Worm (Caenorhabditis elegans): ENCODE results near the gene nstp-8.

The nstp-8 gene

DNA sequence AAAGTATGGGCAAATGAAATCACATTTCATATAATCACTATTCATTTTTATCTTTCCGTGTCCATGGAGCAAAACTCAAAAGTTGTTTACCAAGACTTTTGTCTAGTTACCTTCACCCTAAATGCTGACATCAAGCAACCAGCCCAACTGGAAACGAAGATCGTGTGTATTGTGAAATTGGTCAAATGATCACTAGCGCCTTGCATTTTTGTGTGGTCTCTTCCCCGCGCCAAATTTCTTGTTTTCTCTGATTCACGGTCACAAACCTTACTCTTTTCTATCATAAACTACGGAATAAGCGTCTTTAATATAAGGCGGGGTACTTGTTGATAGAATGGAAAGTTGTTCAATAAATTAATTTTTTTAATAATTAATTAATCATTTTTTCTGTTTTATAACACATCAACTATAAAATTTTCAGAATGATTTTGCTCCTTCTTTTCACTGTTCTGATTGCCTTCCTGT is 34.7 kb downstream of the nstp-8 start, which contains the start of gene cyp-33C7:
TSS of gene cyp-33C7 (plus strand) at position 415 of the 465 bp plus-strand sequence.
- no peak for TF ChIP-seq hlh-4 (tag; optimal IDR thresholded peaks at IDR 0.05)
- no peak for TF ChIP-seq egl-27 (tag; optimal IDR thresholded peaks at IDR 0.05)
- no peak for TF ChIP-seq dsc-1 (tag; optimal IDR thresholded peaks at IDR 0.05)
- TF ChIP-seq grh-1 (GFP tag; IDR thresholded peaks at IDR 0.05) = no peak
- TF ChIP-seq Y116A8C.19 (tag; optimal IDR thresholded peaks at IDR 0.05; ENCODE audit: borderline replicate concordance) = no peak
- no peak for TF ChIP-seq pag-3 (tag; optimal IDR thresholded peaks at IDR 0.05; ENCODE audit: borderline replicate concordance, insufficient read depth)
- TF ChIP-seq swsn-7 (tag; optimal IDR thresholded peaks at IDR 0.05) = no peak
- no peak for TF ChIP-seq nhr-77 (tag; optimal IDR thresholded peaks at IDR 0.05)
- TF ChIP-seq unc-98 (GFP tag; IDR thresholded peaks at IDR 0.05) = no peak
- peak in 1 of 2 experiments; percentile 29 for TF ChIP-seq efl-1 (optimal IDR thresholded peaks at IDR 0.05)
- peak in 1 of 2 experiments; percentile 52 for TF ChIP-seq efl-1 (GFP tag; optimal IDR thresholded peaks at IDR 0.05 in 1 of 2)
- no peak for TF ChIP-seq fkh-10 (GFP tag; optimal IDR thresholded peaks at IDR 0.05)
- TF ChIP-seq xbp-1 (tag; optimal IDR thresholded peaks at IDR 0.05) = no peak
- no peak for TF ChIP-seq mab-9 (GFP tag; IDR thresholded peaks at IDR 0.05)
- peak; percentile 46 for TF ChIP-seq jun-1 (tag; optimal IDR thresholded peaks at IDR 0.05)
- no peak for TF ChIP-seq F16B12.6 (tag; optimal IDR thresholded peaks at IDR 0.05)
- no peak for TF ChIP-seq sox-4 (tag; optimal IDR thresholded peaks at IDR 0.05)
- TF ChIP-seq elt-2 (tag; optimal IDR thresholded peaks at IDR 0.05) = peak; percentile 75
- no peak for TF ChIP-seq pqm-1 (tag; optimal IDR thresholded peaks at IDR 0.05)
- TF ChIP-seq lsy-2 (tag; optimal IDR thresholded peaks at IDR 0.05) = peak; percentile 19 to 23
- TF ChIP-seq mef-2 (tag; optimal IDR thresholded peaks at IDR 0.05) = no peak
- TF ChIP-seq zip-4 (GFP tag; optimal IDR thresholded peaks at IDR 0.05) = no peak
- TF ChIP-seq lin-14 (GFP tag; optimal IDR thresholded peaks at IDR 0.05) = peak; percentile 88
- TF ChIP-seq ceh-63 (GFP tag; optimal IDR thresholded peaks at IDR 0.05) = no peak
- TF ChIP-seq nhr-90 (tag; optimal IDR thresholded peaks at IDR 0.05; ENCODE audit: poor library complexity) = peak; percentile 36
- TF ChIP-seq nhr-47 (tag; optimal IDR thresholded peaks at IDR 0.05) = no peak
- no peak for TF ChIP-seq unc-30 (tag; optimal IDR thresholded peaks at IDR 0.05)
- TF ChIP-seq nhr-12 (tag; optimal IDR thresholded peaks at IDR 0.05) = no peak
- TF ChIP-seq alr-1 (tag; optimal IDR thresholded peaks at IDR 0.05; ENCODE audit: borderline replicate concordance) = no peak
- no peak for TF ChIP-seq unc-86 (tag; optimal IDR thresholded peaks at IDR 0.05)
- TF ChIP-seq ama-1 (optimal IDR thresholded peaks at IDR 0.05) = no peak
- peak in 1 of 2 experiments; percentile 50 for TF ChIP-seq mdl-1 (tag; optimal IDR thresholded peaks at IDR 0.05)
- no peak for TF ChIP-seq efl-3 (GFP tag; optimal IDR thresholded peaks at IDR 0.05)
- peak; percentile 89 for TF ChIP-seq nhr-20 (tag; optimal IDR thresholded peaks at IDR 0.05)
- no peak for TF ChIP-seq unc-62 (GFP tag; optimal IDR thresholded peaks at IDR 0.05)
- TF ChIP-seq tbx-2 (tag; optimal IDR thresholded peaks at IDR 0.05) = peak; percentile 14
- no peak for TF ChIP-seq nhr-84 (tag; optimal IDR thresholded peaks at IDR 0.05)
- TF ChIP-seq ets-5 (GFP tag; IDR thresholded peaks at IDR 0.05) = no peak
- TF ChIP-seq ceh-88 (GFP tag; IDR thresholded peaks at IDR 0.05) = no peak
- no peak for TF ChIP-seq fkh-4 (tag; optimal IDR thresholded peaks at IDR 0.05; ENCODE audit: borderline replicate concordance)
- no peak for TF ChIP-seq ceh-8 (GFP tag; optimal IDR thresholded peaks at IDR 0.05)
- no peak for TF ChIP-seq nhr-11 (tag; optimal IDR thresholded peaks at IDR 0.05)
- no peak for TF ChIP-seq aha-1 (tag; optimal IDR thresholded peaks at IDR 0.05)
- TF ChIP-seq C16A3.4 (tag; optimal IDR thresholded peaks at IDR 0.05) = peak; percentile 25
- TF ChIP-seq nhr-85 (tag) = no peak
- no peak for TF ChIP-seq unc-130 (tag; optimal IDR thresholded peaks at IDR 0.05)
- no peak for TF ChIP-seq nhr-237 (tag; optimal IDR thresholded peaks at IDR 0.05)
- peak; percentile 33 for TF ChIP-seq snu-23 (GFP tag; optimal IDR thresholded peaks at IDR 0.05)
- no peak for TF ChIP-seq C34B4.2 (tag; optimal IDR thresholded peaks at IDR 0.05)
- TF ChIP-seq hlh-17 (GFP tag; optimal IDR thresholded peaks at IDR 0.05; ENCODE audit: borderline replicate concordance) = no peak
- peak; percentile 19 for TF ChIP-seq mep-1 (tag; optimal IDR thresholded peaks at IDR 0.05)
- TF ChIP-seq lir-3 (tag; optimal IDR thresholded peaks at IDR 0.05; ENCODE audit: poor library complexity) = no peak
- no peak for TF ChIP-seq vab-15 (tag; optimal IDR thresholded peaks at IDR 0.05)

Data from whole organism, L1 larva.